Worm (Caenorhabditis elegans): ENCODE measurements around the gene elmd-1.

elmd-1 gene

DNA sequence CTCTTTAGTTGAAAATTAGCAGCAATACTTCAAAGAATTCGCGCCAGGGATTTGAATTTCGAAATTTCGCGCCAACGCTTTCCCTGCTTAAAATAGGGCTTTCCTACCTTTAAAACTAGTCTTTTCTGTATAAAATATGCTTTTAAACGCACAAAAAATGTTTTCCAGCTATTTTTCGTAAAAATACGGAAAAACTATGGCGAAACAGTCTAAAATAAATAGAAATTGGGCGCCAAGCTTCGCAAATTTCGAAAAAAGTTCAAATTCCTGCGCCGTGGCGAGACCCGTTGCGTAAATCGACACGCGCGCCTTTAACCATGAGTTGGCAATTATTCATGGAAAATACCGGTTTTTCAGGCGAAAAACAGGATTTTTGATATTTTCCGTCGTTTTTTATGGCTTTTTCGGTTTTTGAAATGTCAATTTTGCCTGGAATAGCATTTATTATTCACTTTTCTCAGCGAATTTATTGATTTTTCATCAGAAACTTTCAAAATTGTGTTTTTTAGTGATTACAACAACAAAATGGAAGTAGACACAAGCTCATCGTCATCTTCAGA lies 14.7 kb downstream of the elmd-1 start, which contains the start of the genes npp-9 and F59A2.5 (continued):
- TF ChIP-seq ceh-63 (GFP tag; optimal IDR thresholded peaks at IDR 0.05) (no peak), ceh-90 (tag; optimal IDR thresholded peaks at IDR 0.05) (no peak), unc-130 (tag; optimal IDR thresholded peaks at IDR 0.05) (no peak), unc-62 (GFP tag; optimal IDR thresholded peaks at IDR 0.05) (no peak), lin-35 (GFP tag; optimal IDR thresholded peaks at IDR 0.05) (peak; percentile 65 to 85), jun-1 (tag; optimal IDR thresholded peaks at IDR 0.05) (peak; percentile 46), snpc-4 (tag; optimal IDR thresholded peaks at IDR 0.05) (no peak), F16B12.6 (tag; optimal IDR thresholded peaks at IDR 0.05) (peak; percentile 27), elt-3 (tag; optimal IDR thresholded peaks at IDR 0.05) (no peak), lin-13 (GFP tag; optimal IDR thresholded peaks at IDR 0.05) (peak; percentile 31), grh-1 (GFP tag; IDR thresholded peaks at IDR 0.05) (0 out of 2 replicates have a peak, but pooled peaks have one; percentile 36), efl-3 (GFP tag; optimal IDR thresholded peaks at IDR 0.05) (no peak), mab-9 (GFP tag; IDR thresholded peaks at IDR 0.05) (no peak), C34B4.2 (tag; optimal IDR thresholded peaks at IDR 0.05) (no peak), ztf-4 (tag; optimal IDR thresholded peaks at IDR 0.05) (no peak), ztf-11 (tag; optimal IDR thresholded peaks at IDR 0.05) (no peak), isw-1 (GFP tag; IDR thresholded peaks at IDR 0.05) (peak; percentile 56), nhr-85 (tag) (peak; percentile 70), lir-3 (tag; optimal IDR thresholded peaks at IDR 0.05; ENCODE audit: poor library complexity) (no peak), unc-98 (GFP tag; IDR thresholded peaks at IDR 0.05) (no peak), irx-1 (tag; optimal IDR thresholded peaks at IDR 0.05) (no peak), unc-30 (tag; optimal IDR thresholded peaks at IDR 0.05) (no peak), fkh-10 (GFP tag; optimal IDR thresholded peaks at IDR 0.05) (no peak), pax-3 (tag; optimal IDR thresholded peaks at IDR 0.05) (no peak), lsy-2 (tag; optimal IDR thresholded peaks at IDR 0.05) (peak; percentile 55 to 76), sox-4 (tag; optimal IDR thresholded peaks at IDR 0.05) (no peak), nhr-19 (GFP tag; conservative IDR thresholded peaks at IDR 0.05) (peak; percentile 34), dsc-1 (tag; optimal IDR thresholded peaks at IDR 0.05) (no peak), nhr-90 (tag; optimal IDR thresholded peaks at IDR 0.05; ENCODE audit: poor library complexity) (no peak), sup-37 (GFP tag; optimal IDR thresholded peaks at IDR 0.05) (no peak), Y116A8C.19 (tag; optimal IDR thresholded peaks at IDR 0.05; ENCODE audit: borderline replicate concordance) (no peak), unc-86 (tag; optimal IDR thresholded peaks at IDR 0.05) (no peak), zip-4 (GFP tag; optimal IDR thresholded peaks at IDR 0.05) (no peak), hpl-2 (GFP tag; optimal IDR thresholded peaks at IDR 0.05) (no peak), tlp-1 (tag; optimal IDR thresholded peaks at IDR 0.05) (no peak), snu-23 (GFP tag; optimal IDR thresholded peaks at IDR 0.05) (peak; percentile 59), fkh-4 (tag; optimal IDR thresholded peaks at IDR 0.05; ENCODE audit: borderline replicate concordance) (no peak), nhr-76 (tag; optimal IDR thresholded peaks at IDR 0.05) (no peak), mef-2 (tag; optimal IDR thresholded peaks at IDR 0.05) (no peak), hlh-4 (tag; optimal IDR thresholded peaks at IDR 0.05) (no peak), mdl-1 (tag; optimal IDR thresholded peaks at IDR 0.05) (peak in 1 of 2 experiments; percentile 12), ceh-82 (tag; optimal IDR thresholded peaks at IDR 0.05) (peak in 1 of 3 experiments; percentile 62), zag-1 (tag; optimal IDR thresholded peaks at IDR 0.05) (no peak), elt-2 (tag; optimal IDR thresholded peaks at IDR 0.05) (no peak), ama-1 (optimal IDR thresholded peaks at IDR 0.05) (no peak), nhr-47 (tag; optimal IDR thresholded peaks at IDR 0.05) (peak; percentile 36), nhr-20 (tag; optimal IDR thresholded peaks at IDR 0.05) (no peak), ceh-8 (GFP tag; optimal IDR thresholded peaks at IDR 0.05) (no peak), alr-1 (tag; optimal IDR thresholded peaks at IDR 0.05; ENCODE audit: borderline replicate concordance) (no peak), fkh-8 (tag; optimal IDR thresholded peaks at IDR 0.05) (peak; percentile 25), C16A3.4 (tag; optimal IDR thresholded peaks at IDR 0.05) (no peak), lin-39 (tag; optimal IDR thresholded peaks at IDR 0.05) (peak; percentile 6)
